Worm (Caenorhabditis elegans) whole organism, L2 larva: ENCODE measurements around the gene T08A11.1.
A peak's percentile ranks its signal among the peaks of the same experiment; 100 is the strongest.

Experiments used
- C34F6.9 ChIP-seq: fragments of 150-350 bp; optimal IDR thresholded peaks from 2 replicates; lab custom pipeline; 2014; ENCODE audit warnings: missing biosample characterization, missing genetic modification characterization
- F13H6.1 ChIP-seq: sonication (generic microtip); optimal IDR thresholded peaks from 2 replicates; lab custom pipeline; 2016; ENCODE audit warnings: missing genetic modification characterization, missing compliant biosample characterization
- R02D3.7 ChIP-seq: fragments of 150-350 bp; optimal IDR thresholded peaks from 2 replicates; lab custom pipeline; 2014; ENCODE audit warnings: missing biosample characterization, missing genetic modification characterization
- Y55F3AM.14 ChIP-seq: fragments of 200-800 bp; sonication (Bioruptor generic); optimal IDR thresholded peaks from 2 replicates; lab custom pipeline; 2018; ENCODE audit warnings: mild to moderate bottlenecking, missing genetic modification characterization, missing compliant biosample characterization
- alr-1 ChIP-seq: fragments of 150-350 bp; optimal IDR thresholded peaks from 2 replicates; lab custom pipeline; 2014; ENCODE audit warnings: missing biosample characterization, missing genetic modification characterization
- aly-2 ChIP-seq: fragments of 150-350 bp; optimal IDR thresholded peaks from 2 replicates; lab custom pipeline; 2014; ENCODE audit warnings: missing biosample characterization, missing genetic modification characterization
- ama-1 ChIP-seq: fragments of 150-350 bp; optimal IDR thresholded peaks from 2 replicates; lab custom pipeline; 2018; ENCODE audit warnings: inconsistent platforms
- ceh-16 ChIP-seq: fragments of 150-350 bp; optimal IDR thresholded peaks from 2 replicates; lab custom pipeline; 2014; ENCODE audit warnings: missing biosample characterization, missing genetic modification characterization
- ceh-82 ChIP-seq: fragments of 150-350 bp; optimal IDR thresholded peaks from 2 replicates; lab custom pipeline; 2014; ENCODE audit warnings: missing biosample characterization, missing genetic modification characterization
- crh-2 ChIP-seq: sonication (generic microtip); optimal IDR thresholded peaks from 2 replicates; lab custom pipeline; 2017; ENCODE audit warnings: missing biosample characterization, missing genetic modification characterization
- dmd-4 ChIP-seq: sonication (generic microtip); optimal IDR thresholded peaks from 2 replicates; lab custom pipeline; 2017; ENCODE audit warnings: missing biosample characterization, missing genetic modification characterization
- egl-27 ChIP-seq: sonication (generic microtip); optimal IDR thresholded peaks from 3 replicates; lab custom pipeline; 2017; ENCODE audit warnings: missing biosample characterization, missing genetic modification reagents, missing genetic modification characterization
- elt-3 ChIP-seq: sonication (generic microtip); optimal IDR thresholded peaks from 2 replicates; lab custom pipeline; 2017; ENCODE audit warnings: missing biosample characterization, missing genetic modification characterization
- fos-1 ChIP-seq: fragments of 150-350 bp; optimal IDR thresholded peaks from 2 replicates; lab custom pipeline; 2014; ENCODE audit warnings: missing biosample characterization, missing genetic modification characterization
- gmeb-1 ChIP-seq: fragments of 150-350 bp; optimal IDR thresholded peaks from 2 replicates; lab custom pipeline; 2014; ENCODE audit warnings: missing biosample characterization, missing genetic modification characterization
- lin-11 ChIP-seq: fragments of 150-350 bp; sonication (generic microtip); optimal IDR thresholded peaks from 2 replicates; lab custom pipeline; 2014; ENCODE audit warnings: missing biosample characterization, missing genetic modification characterization, inconsistent platforms, mixed read lengths
- lin-13 ChIP-seq: fragments of 150-350 bp; optimal IDR thresholded peaks from 2 replicates; lab custom pipeline; 2014; ENCODE audit warnings: missing biosample characterization, missing genetic modification reagents, missing genetic modification characterization
- lin-39 ChIP-seq: fragments of 150-350 bp; optimal IDR thresholded peaks from 2 replicates; lab custom pipeline; 2014; ENCODE audit warnings: missing biosample characterization, missing genetic modification reagents, missing genetic modification characterization
- lsy-2 ChIP-seq, 2 experiments: fragments of 150-350 bp in 1 of 2; sonication (generic microtip) in 1 of 2; optimal IDR thresholded peaks; 2 replicates each; lab custom pipeline; 2014 to 2017; ENCODE audit warnings: missing biosample characterization in 2 of 2, missing genetic modification characterization in 2 of 2
- mab-5 ChIP-seq: fragments of 150-350 bp; optimal IDR thresholded peaks from 2 replicates; lab custom pipeline; 2014; ENCODE audit warnings: missing biosample characterization, missing genetic modification characterization
- mdl-1 ChIP-seq, 2 experiments: fragments of 150-350 bp in 1 of 2; sonication (generic microtip) in 1 of 2; optimal IDR thresholded peaks; 2 replicates each; lab custom pipeline; 2017; ENCODE audit warnings: missing biosample characterization in 2 of 2, missing genetic modification characterization in 2 of 2
- nhr-12 ChIP-seq: fragments of 150-350 bp; optimal IDR thresholded peaks from 2 replicates; lab custom pipeline; 2014; ENCODE audit warnings: missing biosample characterization, missing genetic modification characterization
- nhr-129 ChIP-seq: fragments of 150-350 bp; optimal IDR thresholded peaks from 2 replicates; lab custom pipeline; 2014; ENCODE audit warnings: missing biosample characterization, missing genetic modification characterization
- nhr-21 ChIP-seq: fragments of 150-350 bp; optimal IDR thresholded peaks from 2 replicates; lab custom pipeline; 2014; ENCODE audit warnings: missing biosample characterization, missing genetic modification characterization
- nhr-23 ChIP-seq: fragments of 150-350 bp; optimal IDR thresholded peaks from 2 replicates; lab custom pipeline; 2014; ENCODE audit warnings: missing biosample characterization, missing genetic modification reagents, missing genetic modification characterization
- nhr-25 ChIP-seq: fragments of 150-350 bp; sonication (generic microtip); optimal IDR thresholded peaks from 3 replicates; lab custom pipeline; 2014; ENCODE audit warnings: missing biosample characterization, missing genetic modification characterization
- nhr-77 ChIP-seq: fragments of 150-350 bp; optimal IDR thresholded peaks from 2 replicates; lab custom pipeline; 2014; ENCODE audit warnings: missing biosample characterization, missing genetic modification characterization
- peb-1 ChIP-seq: fragments of 150-350 bp; optimal IDR thresholded peaks from 2 replicates; lab custom pipeline; 2014; ENCODE audit warnings: missing biosample characterization, missing genetic modification characterization
- sem-4 ChIP-seq: fragments of 150-350 bp; optimal IDR thresholded peaks from 2 replicates; lab custom pipeline; 2014; ENCODE audit warnings: missing biosample characterization, missing genetic modification reagents, missing genetic modification characterization
- skn-1 ChIP-seq: sonication (generic microtip); optimal IDR thresholded peaks from 2 replicates; lab custom pipeline; 2017; ENCODE audit warnings: missing biosample characterization, missing genetic modification characterization
- sma-9 ChIP-seq, 2 experiments: fragments of 150-350 bp in 1 of 2; sonication (generic microtip) in 1 of 2; optimal IDR thresholded peaks; 2 replicates each; lab custom pipeline; 2014 to 2016; ENCODE audit warnings: missing genetic modification characterization in 2 of 2, mild to moderate bottlenecking in 1 of 2, missing biosample characterization in 1 of 2, missing compliant biosample characterization in 1 of 2, missing genetic modification reagents in 1 of 2, moderate library complexity in 1 of 2
- unc-55 ChIP-seq: fragments of 150-350 bp; sonication (generic microtip); optimal IDR thresholded peaks from 3 replicates; lab custom pipeline; 2014; ENCODE audit warnings: missing biosample characterization, missing genetic modification reagents, missing genetic modification characterization
- unc-62 ChIP-seq: fragments of 150-350 bp; optimal IDR thresholded peaks from 2 replicates; lab custom pipeline; 2014; ENCODE audit warnings: missing biosample characterization, missing genetic modification reagents, missing genetic modification characterization
- zag-1 ChIP-seq: fragments of 150-350 bp; optimal IDR thresholded peaks from 2 replicates; lab custom pipeline; 2014; ENCODE audit warnings: missing biosample characterization, missing genetic modification characterization
- ztf-1 ChIP-seq: fragments of 200-800 bp; sonication (Bioruptor generic); conservative IDR thresholded peaks from 2 replicates; pipeline ENCODE4 v1.3.6; 2022; ENCODE audit warnings: missing genetic modification characterization, missing compliant biosample characterization
- ztf-11 ChIP-seq: sonication (generic microtip); optimal IDR thresholded peaks from 2 replicates; lab custom pipeline; 2017; ENCODE audit warnings: missing biosample characterization, missing genetic modification characterization
- ztf-4 ChIP-seq: fragments of 150-350 bp; optimal IDR thresholded peaks from 2 replicates; lab custom pipeline; 2014; ENCODE audit warnings: missing biosample characterization, missing genetic modification characterization

Gene T08A11.1

DNA sequence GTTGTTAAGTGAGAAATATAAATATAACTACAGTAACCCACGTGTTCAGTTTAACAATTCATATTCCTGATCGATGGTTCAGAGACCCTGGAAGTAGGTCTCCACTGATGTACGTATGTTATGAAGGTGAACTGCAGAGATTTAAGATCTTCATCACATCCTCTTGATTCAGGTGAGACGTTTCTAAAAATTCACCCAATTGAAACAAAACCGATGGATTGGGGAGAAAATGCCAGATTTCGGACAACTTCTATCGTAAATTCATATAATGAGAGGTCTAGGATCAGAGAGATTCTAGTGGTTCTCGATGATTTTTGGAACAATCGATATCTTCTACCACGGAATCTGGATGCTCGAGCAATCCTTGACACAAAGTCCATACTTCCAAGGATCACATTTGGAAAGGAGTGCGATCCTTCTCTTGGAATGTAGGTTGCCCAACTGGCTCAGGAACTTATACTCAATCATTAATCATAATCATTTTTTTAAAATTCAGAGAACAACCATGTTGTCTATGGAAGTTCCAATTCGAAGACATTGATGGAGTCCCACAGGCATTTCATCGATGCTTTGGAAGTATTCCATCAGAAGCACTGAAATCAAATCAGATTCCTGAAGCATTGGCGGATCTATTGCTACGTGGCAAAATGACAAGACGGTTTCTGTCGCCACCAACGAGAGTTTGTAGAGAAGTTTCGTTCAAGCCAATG is 31.4 kb upstream of the T08A11.1 start, which contains the start of the genes nth-1 and R10E4.7:
Gene nth-1 (minus strand): TSS at position 101 of the 710 bp plus-strand sequence.
Gene R10E4.7 (plus strand): TSS at position 660 of the 710 bp plus-strand sequence.
- TF ChIP-seq lsy-2 (tag; optimal IDR thresholded peaks at IDR 0.05; lab: Kevin White, UChicago) (no peak), nhr-21 (tag; lab: Kevin White, UChicago) (no peak), nhr-23 (no peak), zag-1 (tag; lab: Kevin White, UChicago) (no peak), alr-1 (tag; lab: Kevin White, UChicago) (no peak), sma-9 (GFP tag; optimal IDR thresholded peaks at IDR 0.05; lab: Kevin White, UChicago) (no peak), sma-9 (tag; optimal IDR thresholded peaks at IDR 0.05; lab: Kevin White, UChicago) (no peak), lin-13 (GFP tag; lab: Kevin White, UChicago) (no peak), peb-1 (tag; lab: Kevin White, UChicago) (no peak), mdl-1 (tag; optimal IDR thresholded peaks at IDR 0.05; lab: Kevin White, UChicago) (no peak), fos-1 (tag; lab: Kevin White, UChicago) (no peak), egl-27 (tag; lab: Kevin White, UChicago) (no peak), ama-1 (lab: Kevin White, UChicago) (no peak), R02D3.7 (tag; lab: Kevin White, UChicago) (no peak)

- TF ChIP-seq unc-62 (no peak), sma-9 (GFP tag; optimal IDR thresholded peaks at IDR 0.05; lab: Kevin White, UChicago) (no peak), sma-9 (tag; optimal IDR thresholded peaks at IDR 0.05; lab: Kevin White, UChicago) (no peak), alr-1 (tag; lab: Kevin White, UChicago) (no peak), lin-13 (GFP tag; lab: Kevin White, UChicago) (no peak), nhr-21 (tag; lab: Kevin White, UChicago) (no peak), egl-27 (tag; lab: Kevin White, UChicago) (no peak)
These were observed 30.2 kb upstream of the T08A11.1 start, which contains the start of gene R10E4.6 for ce11 chrIII:4293108-4293507. R10E4.6 (plus strand) TSS chrIII:4293408.

- TF ChIP-seq nhr-77 (tag; lab: Kevin White, UChicago) (no peak), mab-5 (no peak), lsy-2 (tag; optimal IDR thresholded peaks at IDR 0.05; lab: Kevin White, UChicago) (peak in 1 of 2 experiments; percentile 48), ztf-1 (GFP tag; lab: Robert Waterston, UW) (no peak), nhr-25 (tag; lab: Kevin White, UChicago) (no peak), egl-27 (tag; lab: Kevin White, UChicago) (no peak), skn-1 (no peak), F13H6.1 (no peak), ceh-16 (tag; lab: Kevin White, UChicago) (no peak), lin-13 (GFP tag; lab: Kevin White, UChicago) (no peak), ama-1 (lab: Kevin White, UChicago) (no peak), ztf-4 (tag; lab: Kevin White, UChicago) (no peak), sem-4 (tag; lab: Kevin White, UChicago) (no peak), ztf-11 (tag; lab: Kevin White, UChicago) (no peak), nhr-12 (tag; lab: Kevin White, UChicago) (no peak), Y55F3AM.14 (GFP tag; lab: Kevin White, UChicago) (no peak), ceh-82 (tag; lab: Kevin White, UChicago) (no peak), elt-3 (tag; lab: Kevin White, UChicago) (no peak), zag-1 (tag; lab: Kevin White, UChicago) (no peak), nhr-129 (tag; lab: Kevin White, UChicago) (no peak), unc-55 (peak; percentile 70), lin-11 (tag; lab: Kevin White, UChicago) (no peak), C34F6.9 (peak; percentile 66), dmd-4 (no peak), lin-39 (tag; lab: Kevin White, UChicago) (no peak), gmeb-1 (peak; percentile 70), aly-2 (tag; lab: Kevin White, UChicago) (no peak), crh-2 (tag; lab: Kevin White, UChicago) (peak; percentile 8)
- TF ChIP-seq, all 48 proteins: peak for 5
These were observed 28.3 kb upstream of the T08A11.1 start, which contains the start of gene mcm-5 for ce11 chrIII:4291216-4291691. mcm-5 (minus strand) TSS chrIII:4291266.
